Worm (Caenorhabditis elegans): ENCODE results near the gene puf-6.
"Not testable (repeated sequence)": the region's sequence is repeated elsewhere in the genome, so short reads cannot be mapped to it uniquely, and the experiment has no call there.

The puf-6 gene

DNA sequence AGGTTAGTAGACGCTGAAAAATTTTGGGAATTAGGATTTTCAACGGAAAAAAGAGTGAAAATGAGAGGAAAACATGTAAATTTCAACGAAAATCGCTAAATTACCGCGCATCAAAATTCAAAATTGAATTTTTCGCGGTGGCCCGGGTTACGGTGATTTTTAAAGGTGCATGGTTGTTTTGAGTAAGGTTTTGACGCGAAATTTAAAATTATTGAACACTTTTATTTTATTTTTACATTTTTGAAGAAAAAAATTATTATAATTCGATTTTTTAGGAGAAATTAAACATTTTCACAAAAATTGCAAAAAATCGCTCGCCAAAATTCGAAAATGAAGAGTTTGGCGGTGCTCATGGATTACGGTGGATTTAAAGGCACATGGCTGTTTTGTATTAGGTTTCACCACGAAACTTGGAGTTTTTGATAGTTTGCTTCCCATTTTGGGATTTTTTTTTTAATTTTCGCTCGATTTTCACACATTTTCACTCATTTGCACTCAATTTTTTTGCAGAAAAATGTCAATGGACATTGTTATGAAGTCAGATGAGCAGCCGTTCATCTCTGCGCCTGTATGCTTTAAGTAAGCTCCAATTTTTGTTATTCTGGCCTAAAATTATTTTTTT lies at the start of gene puf-6:
Gene puf-6, minus strand, starts transcription at position 13 of the 622 bp plus-strand sequence.
- TF ChIP-seq unc-62 (GFP tag; optimal IDR thresholded peaks at IDR 0.05): not testable (repeated sequence)

DNA sequence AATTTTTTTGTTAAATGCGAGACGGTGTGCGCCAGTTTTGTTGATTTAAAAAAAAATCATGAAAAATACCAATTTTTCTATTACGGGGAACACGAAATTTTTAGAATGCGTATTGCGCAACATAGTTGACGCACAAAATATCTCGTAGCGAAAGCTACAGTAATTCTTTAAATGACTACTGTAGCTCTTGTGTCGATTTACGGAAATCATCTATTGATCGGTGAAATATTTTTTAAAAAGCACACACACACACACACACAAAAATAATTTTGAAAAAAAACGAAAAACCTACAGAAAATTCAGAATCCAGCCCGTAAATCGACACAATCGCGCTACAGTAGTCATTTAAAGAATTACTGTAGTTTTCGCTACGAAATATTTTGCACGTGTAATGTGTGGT lies 48.6 kb upstream of the puf-6 start:
- no peak for TF ChIP-seq unc-62 (GFP tag; optimal IDR thresholded peaks at IDR 0.05)

DNA sequence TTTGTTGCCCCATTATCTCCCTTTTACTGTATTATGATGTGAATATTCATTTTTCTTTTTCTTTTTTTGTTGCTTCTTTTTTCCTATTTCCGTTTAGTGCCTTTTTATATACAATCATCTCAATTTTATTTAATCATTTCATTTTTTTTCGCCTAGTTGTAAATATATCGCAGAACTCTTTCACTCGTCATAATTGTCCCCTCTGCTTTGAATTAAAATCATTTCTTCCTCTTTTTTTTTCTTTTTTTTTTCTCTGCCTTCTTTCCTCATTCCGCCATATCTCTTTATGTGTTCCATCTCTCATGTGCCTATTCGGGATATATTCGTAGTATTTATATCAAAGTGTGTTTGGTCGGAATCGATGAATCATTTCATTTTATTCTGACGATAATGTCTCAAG lies 47.9 kb upstream of the puf-6 start, which contains the start of gene Y81G3A.4:
Gene Y81G3A.4, plus strand, starts transcription at position 301 of the 400 bp plus-strand sequence.
- no peak for TF ChIP-seq unc-62 (GFP tag; optimal IDR thresholded peaks at IDR 0.05)

DNA sequence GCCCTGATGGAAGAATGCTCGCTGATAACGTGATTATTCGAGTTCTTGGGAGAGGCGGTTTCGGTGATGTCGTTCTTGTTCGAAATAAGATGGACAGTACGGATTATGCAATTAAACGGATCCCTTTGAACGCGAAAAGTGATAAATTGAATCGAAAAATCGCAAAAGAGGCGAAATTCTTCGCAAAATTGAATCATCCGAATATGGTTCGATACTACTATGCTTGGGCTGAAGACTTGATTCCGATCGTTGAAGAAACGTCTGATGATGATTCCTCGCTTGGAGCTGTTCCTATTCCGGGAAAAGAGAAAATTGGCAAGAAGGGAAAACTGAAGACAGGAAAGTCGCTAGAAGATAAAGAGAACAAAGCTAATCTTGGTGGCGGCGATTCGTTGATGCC lies 42.7 kb upstream of the puf-6 start:
- TF ChIP-seq unc-62 (GFP tag; optimal IDR thresholded peaks at IDR 0.05): no peak

DNA sequence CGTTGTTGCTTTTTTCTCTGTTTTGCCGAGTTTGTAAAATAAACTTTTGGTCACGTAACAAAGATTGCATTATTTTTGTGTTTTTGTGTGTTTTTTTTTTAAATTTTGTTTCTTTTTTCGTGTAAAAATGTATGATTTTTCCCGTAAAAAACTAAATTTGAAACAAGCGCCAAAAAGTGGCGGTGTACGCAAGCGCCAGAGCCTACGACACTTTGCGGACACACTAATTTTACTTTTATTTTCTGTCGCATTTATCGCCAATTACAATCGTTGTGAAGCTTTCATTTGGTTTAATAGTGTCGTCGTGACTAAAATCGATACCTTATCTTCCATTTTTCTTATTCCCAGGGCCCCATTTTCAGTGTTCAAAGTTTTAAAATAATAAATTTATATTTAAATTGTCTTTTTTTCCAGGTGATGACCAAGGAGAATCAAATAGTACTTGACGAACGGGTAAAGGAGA lies 40.5 kb upstream of the puf-6 start, which contains the start of the genes Y81G3A.1 and gcn-2:
Gene Y81G3A.1, minus strand, starts transcription at position 175 of the 463 bp plus-strand sequence.
Gene gcn-2, plus strand, starts transcription at position 413 of the 463 bp plus-strand sequence.
- no peak for TF ChIP-seq unc-62 (GFP tag; optimal IDR thresholded peaks at IDR 0.05)

DNA sequence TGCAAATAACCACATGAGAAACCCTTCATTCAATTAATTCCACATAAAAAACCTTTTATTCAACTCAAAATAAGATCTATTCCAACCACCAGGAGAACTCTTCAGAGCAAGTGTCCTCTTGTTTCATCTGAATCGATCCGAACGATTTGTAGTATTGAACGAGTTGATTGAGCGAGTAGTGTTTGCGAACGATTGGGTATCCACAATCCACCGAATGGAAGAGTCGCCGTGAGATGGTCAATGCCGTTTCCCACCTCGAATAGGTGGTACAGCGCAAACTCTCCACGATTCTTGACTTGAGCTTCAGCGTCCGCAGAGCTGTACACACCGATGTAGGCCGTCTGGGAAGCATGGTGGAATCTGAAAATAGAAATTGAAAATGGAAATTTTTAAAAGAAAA lies 39.2 kb upstream of the puf-6 start, which contains the start of gene Y81G3A.6:
Gene Y81G3A.6, minus strand, starts transcription at position 101 of the 400 bp plus-strand sequence.
- not testable (repeated sequence) for TF ChIP-seq unc-62 (GFP tag; optimal IDR thresholded peaks at IDR 0.05)

DNA sequence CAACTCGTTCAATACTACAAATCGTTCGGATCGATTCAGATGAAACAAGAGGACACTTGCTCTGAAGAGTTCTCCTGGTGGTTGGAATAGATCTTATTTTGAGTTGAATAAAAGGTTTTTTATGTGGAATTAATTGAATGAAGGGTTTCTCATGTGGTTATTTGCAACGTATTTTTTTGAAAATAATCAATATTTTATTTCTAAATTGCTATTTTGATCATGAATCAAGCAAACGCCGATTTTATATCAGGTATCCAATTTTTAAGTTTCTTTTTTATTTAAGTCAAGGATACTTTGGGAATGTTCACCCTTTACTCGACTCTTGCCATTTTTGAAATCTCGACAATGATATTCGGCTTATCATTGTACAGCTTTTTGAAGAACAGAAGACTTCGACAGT lies 37.4 kb upstream of the puf-6 start, which contains the start of gene Y81G3A.2:
Gene Y81G3A.2, plus strand, starts transcription at position 301 of the 400 bp plus-strand sequence.
- TF ChIP-seq unc-62 (GFP tag; optimal IDR thresholded peaks at IDR 0.05): not testable (repeated sequence)

DNA sequence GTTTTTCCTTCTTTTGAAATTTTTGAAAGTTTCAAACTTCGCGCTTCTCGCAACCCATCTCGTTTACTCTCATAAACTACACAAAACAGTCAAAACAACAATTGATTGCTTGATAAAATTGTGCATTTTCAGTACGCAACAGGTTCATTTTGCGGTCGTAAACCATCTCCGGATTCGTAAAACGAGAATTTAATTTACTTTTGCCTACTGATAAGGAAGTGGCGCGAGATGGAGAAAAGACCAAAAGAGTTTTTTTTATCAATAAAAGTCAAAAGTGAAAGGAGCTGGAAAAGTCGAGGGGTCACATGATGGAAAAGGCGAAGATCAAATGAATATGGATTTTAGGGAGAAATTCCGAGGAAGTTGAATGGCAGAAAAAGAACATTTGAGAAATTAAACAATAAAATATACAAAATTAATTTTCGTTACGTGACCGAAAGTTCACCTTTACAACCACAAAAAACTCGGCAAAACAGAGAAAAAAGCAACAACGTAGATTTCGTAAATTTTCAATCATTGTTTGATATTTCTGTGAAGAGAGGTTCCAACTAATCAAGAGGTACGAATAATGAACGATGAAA lies 35.7 kb upstream of the puf-6 start, which contains the start of gene F42G4.6:
Gene F42G4.6, plus strand, starts transcription at position 531 of the 581 bp plus-strand sequence.
- no peak for TF ChIP-seq unc-62 (GFP tag; optimal IDR thresholded peaks at IDR 0.05)

DNA sequence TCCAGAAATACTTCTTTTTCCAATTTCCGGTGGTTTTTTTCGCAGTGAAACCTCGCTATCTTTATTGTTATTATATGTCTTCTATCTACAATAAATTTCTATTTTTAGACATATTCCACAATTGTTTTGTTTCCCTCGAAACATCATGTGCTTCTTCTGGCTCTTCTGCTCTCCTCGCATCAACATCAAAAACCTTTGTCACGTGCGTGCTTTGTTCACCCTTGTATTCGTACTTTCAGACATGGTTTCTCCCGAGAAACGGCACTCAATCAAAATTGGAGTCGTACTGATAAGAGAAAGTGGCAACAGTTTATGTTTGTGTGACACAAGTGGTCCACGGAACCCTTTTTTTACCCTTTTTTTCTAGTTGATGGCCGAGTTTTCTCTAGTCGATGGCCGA lies 34.5 kb upstream of the puf-6 start:
- no peak for TF ChIP-seq unc-62 (GFP tag; optimal IDR thresholded peaks at IDR 0.05)

DNA sequence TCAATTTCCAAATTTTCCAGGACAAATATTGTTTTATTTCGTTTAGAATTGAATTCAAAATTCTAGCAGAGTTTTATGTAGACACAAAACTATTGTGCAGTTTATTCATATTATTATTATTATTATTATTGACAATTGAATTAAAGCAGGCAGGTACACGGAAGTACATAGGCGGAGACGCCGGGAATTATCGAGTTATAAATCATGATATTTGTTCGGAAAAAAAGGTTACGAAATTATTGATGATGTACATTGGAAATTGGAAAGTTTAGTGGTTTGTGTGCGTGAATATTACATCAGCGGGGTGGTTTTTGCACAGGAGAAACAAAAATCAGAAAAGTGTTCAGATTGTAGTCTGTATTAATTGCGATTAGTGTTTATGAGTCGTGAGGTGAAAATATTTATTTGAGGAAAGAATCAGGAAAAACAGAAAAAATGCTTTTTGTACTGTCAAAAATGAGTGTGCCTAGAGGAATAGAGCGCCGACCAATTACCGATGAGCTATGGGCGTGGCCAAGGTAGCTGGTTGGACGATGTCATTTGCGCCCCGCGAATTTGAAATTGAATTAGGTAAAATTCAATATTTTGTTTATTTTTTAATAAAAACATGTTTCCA lies 33.2 kb upstream of the puf-6 start:
- TF ChIP-seq unc-62 (GFP tag; optimal IDR thresholded peaks at IDR 0.05): no peak

DNA sequence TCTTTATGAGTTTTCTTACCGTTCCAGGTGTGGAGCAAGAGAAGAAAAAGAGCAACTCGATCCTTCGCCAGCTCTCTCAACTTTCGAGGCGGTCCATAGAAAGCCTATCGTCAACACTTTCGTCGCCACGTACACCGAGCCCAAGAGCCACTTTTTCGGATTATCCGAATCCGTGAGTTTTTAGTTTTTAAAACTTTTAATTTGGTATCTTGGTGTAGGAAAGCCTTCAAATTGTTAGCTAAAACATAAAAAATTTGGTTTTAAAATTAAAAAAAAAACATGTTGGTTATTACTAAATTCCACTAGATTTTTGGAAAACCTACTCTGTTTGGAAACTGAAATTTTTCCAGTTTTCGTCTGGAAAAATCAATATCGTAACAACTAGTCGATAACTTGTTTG lies 30.5 kb upstream of the puf-6 start:
- TF ChIP-seq unc-62 (GFP tag; optimal IDR thresholded peaks at IDR 0.05): no peak

DNA sequence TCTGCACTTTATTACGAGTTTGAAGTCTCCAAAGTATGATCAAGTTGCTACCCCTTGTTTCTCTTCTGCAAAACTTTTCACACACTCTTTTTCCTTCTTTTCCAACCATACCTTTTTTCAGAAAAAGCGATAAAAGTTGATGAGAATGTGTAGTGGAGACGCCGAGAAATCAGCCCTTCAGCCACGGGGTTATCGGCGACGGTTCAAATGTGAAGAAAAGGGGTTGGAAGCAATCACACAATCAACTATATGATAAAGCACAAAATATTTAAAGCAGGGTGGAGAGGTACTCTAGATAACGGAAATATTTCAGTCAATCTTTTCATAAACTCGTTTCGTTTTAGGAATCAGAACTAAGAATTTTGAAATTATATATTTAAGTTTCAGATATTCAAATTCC lies 29.9 kb upstream of the puf-6 start, which contains the start of gene F42G4.5:
Gene F42G4.5, plus strand, starts transcription at position 379 of the 400 bp plus-strand sequence.
- TF ChIP-seq unc-62 (GFP tag; optimal IDR thresholded peaks at IDR 0.05): no peak

DNA sequence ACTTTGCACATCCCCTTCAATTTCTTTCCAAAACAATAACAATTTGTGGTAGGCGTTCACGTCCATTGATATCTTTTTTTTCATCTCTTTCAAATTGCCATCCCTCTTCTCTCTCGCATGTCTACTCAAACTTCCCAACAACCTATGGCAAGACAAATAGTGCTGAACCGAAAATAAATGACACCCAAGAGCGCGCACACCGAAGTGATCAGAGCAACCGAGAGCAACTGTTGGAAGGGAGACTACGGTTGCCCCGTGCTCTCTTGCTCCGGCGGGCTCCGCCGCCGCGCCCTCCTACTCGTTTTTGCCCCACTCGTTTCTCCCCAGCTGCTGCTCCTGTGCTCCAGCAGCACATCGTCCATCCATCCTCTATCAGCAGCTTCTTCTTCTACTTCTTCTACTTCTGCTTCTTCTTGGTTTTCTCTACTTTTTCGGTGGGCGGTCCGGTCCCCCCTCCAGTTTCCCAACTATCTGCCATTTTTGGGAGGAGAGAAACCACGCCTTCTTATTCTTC lies 23.6 kb upstream of the puf-6 start:
- no peak for TF ChIP-seq unc-62 (GFP tag; optimal IDR thresholded peaks at IDR 0.05)

DNA sequence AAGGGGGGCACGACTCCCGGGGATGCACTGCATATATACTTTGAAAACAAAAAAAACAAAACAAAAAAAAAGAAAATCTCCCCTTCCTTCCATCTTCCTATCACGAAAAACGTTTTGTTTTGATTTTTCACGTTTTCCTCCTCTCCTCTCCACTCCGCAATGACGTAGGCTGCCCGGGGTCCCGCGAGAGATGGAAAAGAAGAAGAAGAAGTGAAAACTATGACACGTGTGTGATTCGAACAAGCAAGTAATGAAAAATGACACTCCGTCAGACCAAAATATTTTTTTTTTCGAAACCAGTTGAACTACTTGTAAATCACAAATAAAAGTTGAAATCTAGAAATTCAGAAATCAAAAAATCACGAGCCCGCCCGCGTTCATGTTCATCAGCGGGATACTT lies 22.0 kb upstream of the puf-6 start:
- no peak for TF ChIP-seq unc-62 (GFP tag; optimal IDR thresholded peaks at IDR 0.05)

DNA sequence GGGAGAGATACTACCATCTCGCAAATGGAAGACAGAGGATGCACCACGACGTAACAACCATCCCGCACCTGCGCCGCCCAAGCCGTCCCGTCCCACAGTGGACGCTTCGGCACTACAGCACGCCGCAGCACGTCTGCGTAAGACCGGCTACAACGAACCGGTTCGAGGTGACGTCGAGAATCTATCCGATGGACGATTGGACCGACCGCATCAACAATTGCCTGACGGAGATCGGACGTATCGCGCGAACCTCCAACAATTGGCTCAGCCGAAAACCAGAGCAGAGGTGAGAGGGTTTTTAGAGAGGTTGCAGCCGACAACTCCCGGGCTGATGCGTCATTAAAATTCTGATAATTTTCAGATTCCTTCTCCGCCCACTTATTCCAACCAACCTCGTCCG lies 16.0 kb upstream of the puf-6 start:
- TF ChIP-seq unc-62 (GFP tag; optimal IDR thresholded peaks at IDR 0.05): no peak

DNA sequence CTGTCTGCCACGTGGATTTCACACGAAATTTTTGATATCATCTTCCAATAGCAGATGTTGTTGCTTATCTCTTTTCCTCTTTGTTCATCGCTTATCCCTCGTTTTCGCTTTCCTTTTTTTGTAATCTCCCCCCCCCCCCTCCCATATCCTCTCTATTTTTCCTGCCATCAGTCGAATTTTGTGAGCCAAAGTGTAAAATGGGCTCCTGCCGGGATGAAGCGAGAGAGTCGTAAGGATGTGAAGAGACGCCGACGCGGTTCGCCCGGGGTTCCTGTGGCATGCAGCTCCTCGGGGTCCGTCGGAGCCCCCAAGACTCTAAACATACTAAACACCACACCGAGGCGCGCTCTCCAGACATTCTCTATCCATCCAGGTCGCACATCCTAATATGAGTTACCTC lies 13.3 kb upstream of the puf-6 start, which contains the start of gene zyx-1:
Gene zyx-1, plus strand, starts transcription at position 331 of the 400 bp plus-strand sequence.
- no peak for TF ChIP-seq unc-62 (GFP tag; optimal IDR thresholded peaks at IDR 0.05)
